Fruit fly (Drosophila melanogaster) whole organism, prepupa: ENCODE measurements around the gene CCAP.

Source experiments
- Blimp-1 ChIP-seq: fragments of 200-800 bp; sonication (Bioruptor generic); optimal IDR thresholded peaks from 3 replicates; lab custom pipeline; 2017; ENCODE audit warnings: missing biosample characterization, missing genetic modification characterization, mild to moderate bottlenecking, moderate library complexity, missing genetic modification reagents
- CG10631 ChIP-seq: fragments of 200-800 bp; sonication (Bioruptor generic); optimal IDR thresholded peaks from 2 replicates; lab custom pipeline; 2016; ENCODE audit warnings: missing biosample characterization, missing genetic modification characterization
- CG11902 ChIP-seq: fragments of 200-800 bp; sonication (Bioruptor generic); optimal IDR thresholded peaks from 3 replicates; lab custom pipeline; 2016; ENCODE audit warnings: missing biosample characterization, missing genetic modification characterization
- CG1621 ChIP-seq: fragments of 200-800 bp; sonication (Bioruptor generic); optimal IDR thresholded peaks from 3 replicates; lab custom pipeline; 2018; ENCODE audit warnings: missing biosample characterization, mild to moderate bottlenecking, missing genetic modification characterization
- CG6163 ChIP-seq: fragments of 200-800 bp; sonication (Bioruptor generic); IDR thresholded peaks from 3 replicates; pipeline ENCODE4 v1.3.6; 2022; ENCODE audit warnings: missing biosample characterization, missing genetic modification characterization
- CG6808 ChIP-seq: fragments of 200-800 bp; sonication (Bioruptor generic); optimal IDR thresholded peaks from 3 replicates; lab custom pipeline; 2017; ENCODE audit warnings: missing biosample characterization, missing genetic modification characterization, mild to moderate bottlenecking, moderate library complexity, missing genetic modification reagents
- CG6854 ChIP-seq: fragments of 200-800 bp; sonication (Bioruptor generic); optimal IDR thresholded peaks from 2 replicates; lab custom pipeline; 2017; ENCODE audit warnings: missing biosample characterization, mild to moderate bottlenecking, missing genetic modification characterization
- Gug ChIP-seq: fragments of 200-800 bp; sonication (Bioruptor generic); IDR thresholded peaks from 2 replicates; pipeline ENCODE4 v1.3.6; 2022; ENCODE audit warnings: missing biosample characterization, missing genetic modification characterization
- Lpt ChIP-seq: fragments of 200-800 bp; sonication (Bioruptor generic); optimal IDR thresholded peaks from 3 replicates; lab custom pipeline; 2016; ENCODE audit warnings: missing biosample characterization, missing genetic modification characterization
- cyc ChIP-seq: fragments of 200-800 bp; sonication (Bioruptor generic); optimal IDR thresholded peaks from 3 replicates; lab custom pipeline; 2016; ENCODE audit warnings: missing biosample characterization, missing genetic modification characterization

dm6 chr3R:22698208-22698607 is 3.7 kb downstream of the CCAP start, which contains the start of gene Cyp6d4:
- TF ChIP-seq CG10631: no peak
- TF ChIP-seq Lpt (GFP tag; lab: Kevin White, UChicago): no peak
- TF ChIP-seq CG6808 (GFP tag; lab: Kevin White, UChicago): no peak
- no peak for TF ChIP-seq CG6163 (GFP tag; lab: Robert Waterston, UW)
- TF ChIP-seq Gug (GFP tag; lab: Robert Waterston, UW): no peak
- no peak for TF ChIP-seq CG1621 (tag; lab: Kevin White, UChicago)
- TF ChIP-seq CG6854 (GFP tag; lab: Kevin White, UChicago): no peak
- no peak for TF ChIP-seq CG11902 (GFP tag; lab: Kevin White, UChicago)
- no peak for TF ChIP-seq Blimp-1 (GFP tag; lab: Kevin White, UChicago)
- TF ChIP-seq cyc (GFP tag; lab: Kevin White, UChicago): no peak
